Worm (Caenorhabditis elegans): ENCODE data around the gene oac-31.

The oac-31 gene

ce11 chrV:1521845-1522244 is 19.8 kb downstream of the oac-31 start, which contains the start of gene str-240:
TSS of gene str-240 (minus strand) at chrV:1521945.
- TF ChIP-seq nhr-129 (tag; optimal IDR thresholded peaks at IDR 0.05) = no peak
- TF ChIP-seq ztf-11 (tag; optimal IDR thresholded peaks at IDR 0.05) = no peak
- TF ChIP-seq lin-11 (tag; optimal IDR thresholded peaks at IDR 0.05) = no peak
- TF ChIP-seq ama-1 (optimal IDR thresholded peaks at IDR 0.05) = no peak
- TF ChIP-seq lin-39 (tag; optimal IDR thresholded peaks at IDR 0.05) = no peak
- TF ChIP-seq blmp-1 (tag; optimal IDR thresholded peaks at IDR 0.05; ENCODE audit: insufficient read depth) = no peak
- no peak for TF ChIP-seq unc-39 (tag; optimal IDR thresholded peaks at IDR 0.05)
- TF ChIP-seq mbf-1 (tag; optimal IDR thresholded peaks at IDR 0.05) = no peak
- no peak for TF ChIP-seq skn-1 (tag; optimal IDR thresholded peaks at IDR 0.05)
- TF ChIP-seq nhr-25 (tag; optimal IDR thresholded peaks at IDR 0.05) = no peak
- TF ChIP-seq nhr-77 (tag; optimal IDR thresholded peaks at IDR 0.05) = no peak
- TF ChIP-seq zag-1 (tag; optimal IDR thresholded peaks at IDR 0.05) = no peak
- TF ChIP-seq ceh-82 (tag; optimal IDR thresholded peaks at IDR 0.05) = no peak

ce11 chrV:1511537-1511936 is 30.1 kb downstream of the oac-31 start, which contains the start of gene nhr-260:
TSS of gene nhr-260 (minus strand) at chrV:1511637.
- TF ChIP-seq nhr-6 (tag; optimal IDR thresholded peaks at IDR 0.05) (no peak), blmp-1 (tag; optimal IDR thresholded peaks at IDR 0.05; ENCODE audit: insufficient read depth) (no peak), gmeb-1 (tag; optimal IDR thresholded peaks at IDR 0.05) (no peak)

- TF ChIP-seq blmp-1 (tag; optimal IDR thresholded peaks at IDR 0.05; ENCODE audit: insufficient read depth) = no peak
- TF ChIP-seq crh-2 (tag; optimal IDR thresholded peaks at IDR 0.05) = no peak
- no peak for TF ChIP-seq zag-1 (tag; optimal IDR thresholded peaks at IDR 0.05)
- no peak for TF ChIP-seq Y55F3AM.14 (GFP tag; optimal IDR thresholded peaks at IDR 0.05)
- TF ChIP-seq lin-11 (tag; optimal IDR thresholded peaks at IDR 0.05) = no peak
- TF ChIP-seq ztf-11 (tag; optimal IDR thresholded peaks at IDR 0.05) = no peak
- TF ChIP-seq sma-3 (GFP tag; optimal IDR thresholded peaks at IDR 0.05) = no peak
- no peak for TF ChIP-seq ZK546.5 (tag; optimal IDR thresholded peaks at IDR 0.05)
- TF ChIP-seq R02D3.7 (tag; optimal IDR thresholded peaks at IDR 0.05) = no peak
- TF ChIP-seq ceh-82 (tag; optimal IDR thresholded peaks at IDR 0.05) = no peak
- no peak for TF ChIP-seq lin-39 (tag; optimal IDR thresholded peaks at IDR 0.05)
- no peak for TF ChIP-seq elt-1 (tag; optimal IDR thresholded peaks at IDR 0.05)
- TF ChIP-seq nhr-12 (tag; optimal IDR thresholded peaks at IDR 0.05) = no peak
- TF ChIP-seq gmeb-1 (tag; optimal IDR thresholded peaks at IDR 0.05) = no peak
- no peak for TF ChIP-seq nhr-6 (tag; optimal IDR thresholded peaks at IDR 0.05)
- TF ChIP-seq ztf-4 (tag; optimal IDR thresholded peaks at IDR 0.05) = no peak
- no peak for TF ChIP-seq nhr-10 (tag; optimal IDR thresholded peaks at IDR 0.05)
- no peak for TF ChIP-seq unc-39 (tag; optimal IDR thresholded peaks at IDR 0.05)
These were observed 35.7 kb downstream of the oac-31 start, which contains the start of gene sru-28 for ce11 chrV:1505995-1506394. TSS of gene sru-28 (plus strand) at chrV:1506295.

ce11 chrV:1499140-1499539 is 42.5 kb downstream of the oac-31 start, which contains the start of gene sru-27:
TSS of gene sru-27 (plus strand) at chrV:1499440.
- no peak for TF ChIP-seq lin-39 (tag; optimal IDR thresholded peaks at IDR 0.05)
- TF ChIP-seq C34F6.9 (tag; optimal IDR thresholded peaks at IDR 0.05) = no peak
- TF ChIP-seq zag-1 (tag; optimal IDR thresholded peaks at IDR 0.05) = no peak
- no peak for TF ChIP-seq nhr-25 (tag; optimal IDR thresholded peaks at IDR 0.05)
- no peak for TF ChIP-seq mab-5 (tag; optimal IDR thresholded peaks at IDR 0.05)

- TF ChIP-seq ama-1 (optimal IDR thresholded peaks at IDR 0.05) (no peak), sma-9 (GFP tag; optimal IDR thresholded peaks at IDR 0.05) (no peak), sma-9 (tag; optimal IDR thresholded peaks at IDR 0.05) (no peak), nhr-12 (tag; optimal IDR thresholded peaks at IDR 0.05) (no peak), nhr-25 (tag; optimal IDR thresholded peaks at IDR 0.05) (no peak), nhr-237 (tag; optimal IDR thresholded peaks at IDR 0.05) (no peak), elt-3 (tag; optimal IDR thresholded peaks at IDR 0.05) (no peak), lin-13 (GFP tag; optimal IDR thresholded peaks at IDR 0.05) (no peak), crh-2 (tag; optimal IDR thresholded peaks at IDR 0.05) (no peak)
These were observed 45.9 kb downstream of the oac-31 start for ce11 chrV:1495752-1496151.

ce11 chrV:1495334-1495733 is 46.4 kb downstream of the oac-31 start, which contains the start of gene C38C3.3:
TSS of gene C38C3.3 (plus strand) at chrV:1495634.
- TF ChIP-seq aly-2 (tag; optimal IDR thresholded peaks at IDR 0.05) (no peak), R02D3.7 (tag; optimal IDR thresholded peaks at IDR 0.05) (no peak), lin-39 (tag; optimal IDR thresholded peaks at IDR 0.05) (no peak), sem-4 (tag; optimal IDR thresholded peaks at IDR 0.05) (no peak), mdl-1 (tag; optimal IDR thresholded peaks at IDR 0.05) (no peak), sma-3 (GFP tag; optimal IDR thresholded peaks at IDR 0.05) (no peak), ztf-4 (tag; optimal IDR thresholded peaks at IDR 0.05) (no peak), lin-13 (GFP tag; optimal IDR thresholded peaks at IDR 0.05) (no peak), ZK546.5 (tag; optimal IDR thresholded peaks at IDR 0.05) (no peak), nhr-237 (tag; optimal IDR thresholded peaks at IDR 0.05) (no peak), unc-39 (tag; optimal IDR thresholded peaks at IDR 0.05) (no peak)
